Worm (Caenorhabditis elegans): Measurements from ENCODE around the gene C50C3.5.
A peak's percentile ranks its signal among the peaks of the same experiment; 100 is the strongest.

C50C3.5 gene

ce11 chrIII:8145971-8146370, 33.1 kb upstream of the C50C3.5 start:
- peak; percentile 46 for TF ChIP-seq unc-55 (GFP tag; optimal IDR thresholded peaks at IDR 0.05)
- TF ChIP-seq mbf-1 (tag; optimal IDR thresholded peaks at IDR 0.05) = no peak

DNA sequence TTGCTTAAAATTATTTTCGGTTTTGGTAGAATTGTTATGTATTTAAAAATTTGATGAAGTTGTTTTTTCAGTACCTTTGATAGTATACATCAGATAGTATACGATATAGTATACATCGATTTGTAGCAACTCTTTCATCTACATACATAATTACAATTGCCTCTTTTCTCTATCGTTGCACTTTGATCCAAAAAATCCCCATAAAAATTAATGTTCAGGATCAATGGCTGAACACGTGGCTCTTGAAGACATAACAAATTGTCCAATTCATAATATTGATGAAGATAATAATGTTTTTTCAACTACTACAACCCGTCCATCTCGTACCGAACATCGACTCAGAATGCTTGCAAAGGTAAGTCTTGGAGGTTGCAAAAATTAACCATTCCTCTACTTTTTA, 30.3 kb upstream of the C50C3.5 start, which contains the start of gene D2007.2:
TSS of gene D2007.2 (plus strand) at position 213 of the 400 bp plus-strand sequence.
- no peak for TF ChIP-seq mab-5 (tag; optimal IDR thresholded peaks at IDR 0.05)
- TF ChIP-seq R02D3.7 (tag; optimal IDR thresholded peaks at IDR 0.05) = no peak
- no peak for TF ChIP-seq ZK546.5 (tag; optimal IDR thresholded peaks at IDR 0.05)
- TF ChIP-seq blmp-1 (tag; optimal IDR thresholded peaks at IDR 0.05; ENCODE audit: insufficient read depth) = no peak
- TF ChIP-seq nhr-237 (tag; optimal IDR thresholded peaks at IDR 0.05) = no peak
- no peak for TF ChIP-seq crh-2 (tag; optimal IDR thresholded peaks at IDR 0.05)
- no peak for TF ChIP-seq zag-1 (tag; optimal IDR thresholded peaks at IDR 0.05)
- TF ChIP-seq sem-4 (tag; optimal IDR thresholded peaks at IDR 0.05) = no peak
- no peak for TF ChIP-seq gmeb-1 (tag; optimal IDR thresholded peaks at IDR 0.05)
- TF ChIP-seq C34F6.9 (tag; optimal IDR thresholded peaks at IDR 0.05) = no peak

ce11 chrIII:8154423-8154822, 24.6 kb upstream of the C50C3.5 start:
- TF ChIP-seq fos-1 (tag; optimal IDR thresholded peaks at IDR 0.05) (peak; percentile 16), nhr-11 (tag; optimal IDR thresholded peaks at IDR 0.05) (no peak)

- no peak for TF ChIP-seq unc-62 (GFP tag; optimal IDR thresholded peaks at IDR 0.05)
- TF ChIP-seq gmeb-1 (tag; optimal IDR thresholded peaks at IDR 0.05) = no peak
- TF ChIP-seq nhr-237 (tag; optimal IDR thresholded peaks at IDR 0.05) = no peak
- no peak for TF ChIP-seq nhr-6 (tag; optimal IDR thresholded peaks at IDR 0.05)
- TF ChIP-seq lsy-2 (tag; optimal IDR thresholded peaks at IDR 0.05) = peak in 1 of 2 experiments; percentile 1
- peak; percentile 32 for TF ChIP-seq C34F6.9 (tag; optimal IDR thresholded peaks at IDR 0.05)
Measured at ce11 chrIII:8155166-8155565, 23.9 kb upstream of the C50C3.5 start, which contains the start of gene D2007.1. TSS of gene D2007.1 (plus strand) at chrIII:8155466.

DNA sequence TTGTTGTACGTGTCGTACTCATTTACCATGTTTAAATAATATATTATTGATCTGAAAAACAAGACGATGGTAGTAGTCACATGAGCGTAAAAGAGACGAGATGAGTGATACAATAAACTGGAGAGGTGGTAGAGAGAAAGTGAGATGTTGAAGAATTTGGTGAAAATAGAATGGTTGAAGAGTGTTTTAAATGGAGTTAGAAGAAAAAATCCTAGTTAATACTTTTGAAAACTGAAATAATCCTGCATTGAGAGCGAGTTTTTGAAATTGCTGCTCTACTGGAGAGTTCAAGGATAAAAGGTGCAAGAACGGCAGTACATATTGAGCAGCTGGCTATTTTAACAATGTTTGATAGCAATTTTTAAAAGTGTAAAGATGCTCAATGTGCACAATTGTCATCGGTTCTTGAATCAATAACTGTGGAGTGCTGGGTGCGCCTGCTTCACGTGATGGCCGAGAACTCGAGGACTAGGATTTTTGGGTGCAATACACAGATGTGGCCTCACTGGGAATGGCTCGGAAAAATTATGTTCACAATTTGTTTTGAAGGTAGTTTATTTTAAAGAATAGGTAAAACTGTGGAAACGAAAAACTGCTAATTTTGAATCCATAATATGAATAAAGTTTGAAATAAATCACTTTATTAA, 20.8 kb upstream of the C50C3.5 start, which contains the start of gene atg-13:
TSS of gene atg-13 (minus strand) at position 51 of the 647 bp plus-strand sequence.
- TF ChIP-seq blmp-1 (tag; optimal IDR thresholded peaks at IDR 0.05; ENCODE audit: insufficient read depth) (no peak), gmeb-1 (tag; optimal IDR thresholded peaks at IDR 0.05) (peak; percentile 8), crh-2 (tag; optimal IDR thresholded peaks at IDR 0.05) (no peak), nhr-129 (tag; optimal IDR thresholded peaks at IDR 0.05) (peak; percentile 17), lsy-2 (tag; optimal IDR thresholded peaks at IDR 0.05) (peak in 1 of 2 experiments; percentile 34), nhr-11 (tag; optimal IDR thresholded peaks at IDR 0.05) (no peak), fos-1 (tag; optimal IDR thresholded peaks at IDR 0.05) (peak; percentile 1), dmd-4 (tag; optimal IDR thresholded peaks at IDR 0.05) (no peak)

- TF ChIP-seq lin-13 (GFP tag; optimal IDR thresholded peaks at IDR 0.05) = no peak
- TF ChIP-seq ztf-11 (tag; optimal IDR thresholded peaks at IDR 0.05) = no peak
- TF ChIP-seq gmeb-1 (tag; optimal IDR thresholded peaks at IDR 0.05) = no peak
- no peak for TF ChIP-seq nhr-10 (tag; optimal IDR thresholded peaks at IDR 0.05)
- no peak for TF ChIP-seq sma-3 (GFP tag; optimal IDR thresholded peaks at IDR 0.05)
- TF ChIP-seq nhr-21 (tag; optimal IDR thresholded peaks at IDR 0.05) = no peak
- no peak for TF ChIP-seq nhr-77 (tag; optimal IDR thresholded peaks at IDR 0.05)
- TF ChIP-seq lin-39 (tag; optimal IDR thresholded peaks at IDR 0.05) = no peak
- TF ChIP-seq ceh-82 (tag; optimal IDR thresholded peaks at IDR 0.05) = no peak
- no peak for TF ChIP-seq zag-1 (tag; optimal IDR thresholded peaks at IDR 0.05)
- TF ChIP-seq egl-27 (tag; optimal IDR thresholded peaks at IDR 0.05) = no peak
- no peak for TF ChIP-seq elt-1 (tag; optimal IDR thresholded peaks at IDR 0.05)
- no peak for TF ChIP-seq unc-62 (GFP tag; optimal IDR thresholded peaks at IDR 0.05)
- TF ChIP-seq mdl-1 (tag; optimal IDR thresholded peaks at IDR 0.05) = no peak
- no peak for TF ChIP-seq R02D3.7 (tag; optimal IDR thresholded peaks at IDR 0.05)
- TF ChIP-seq nhr-12 (tag; optimal IDR thresholded peaks at IDR 0.05) = no peak
- no peak for TF ChIP-seq fos-1 (tag; optimal IDR thresholded peaks at IDR 0.05)
Measured at ce11 chrIII:8161238-8161637, 17.8 kb upstream of the C50C3.5 start, which contains the start of gene inpp-5K. TSS of gene inpp-5K (minus strand) at chrIII:8161338.
